Fruit fly (Drosophila melanogaster) whole organism, embryonic: ENCODE results near the gene CG18766.

Experiments
- BEAF-32 ChIP-seq: fragments of 200-800 bp; sonication (Bioruptor generic); optimal IDR thresholded peaks from 3 replicates; lab custom pipeline; 2017; ENCODE audit warnings: missing biosample characterization, missing genetic modification characterization, mild to moderate bottlenecking, moderate library complexity, missing genetic modification reagents
- CG13123 ChIP-seq: fragments of 200-800 bp; sonication (Bioruptor generic); optimal IDR thresholded peaks from 2 replicates; lab custom pipeline; 2016; ENCODE audit warnings: missing biosample characterization, missing genetic modification characterization
- CG1529 ChIP-seq: fragments of 200-800 bp; sonication (Bioruptor generic); optimal IDR thresholded peaks from 3 replicates; lab custom pipeline; 2018; ENCODE audit warnings: missing biosample characterization, missing genetic modification characterization
- CG15479 ChIP-seq: fragments of 200-800 bp; sonication (Bioruptor generic); optimal IDR thresholded peaks from 3 replicates; lab custom pipeline; 2019; ENCODE audit warnings: missing biosample characterization, mild to moderate bottlenecking, missing genetic modification characterization, moderate library complexity
- CG17359 ChIP-seq: fragments of 200-800 bp; sonication (Bioruptor generic); optimal IDR thresholded peaks from 3 replicates; lab custom pipeline; 2018; ENCODE audit warnings: missing biosample characterization, mild to moderate bottlenecking, missing genetic modification characterization, moderate library complexity
- CG34224 ChIP-seq: fragments of 200-800 bp; sonication (Bioruptor generic); IDR thresholded peaks from 3 replicates; pipeline ENCODE4 v1.3.6; 2022; ENCODE audit warnings: missing biosample characterization, missing genetic modification characterization; ENCODE audit not compliant: partially characterized antibody
- CG4282 ChIP-seq: fragments of 200-800 bp; sonication (Bioruptor generic); optimal IDR thresholded peaks from 2 replicates; lab custom pipeline; 2016; ENCODE audit warnings: missing biosample characterization, missing genetic modification characterization
- CG5245 ChIP-seq: fragments of 200-800 bp; sonication (Bioruptor generic); optimal IDR thresholded peaks from 3 replicates; lab custom pipeline; 2016; ENCODE audit warnings: missing biosample characterization, missing genetic modification characterization
- CG6683 ChIP-seq: fragments of 200-800 bp; sonication (Bioruptor generic); optimal IDR thresholded peaks from 2 replicates; lab custom pipeline; 2017; ENCODE audit warnings: missing biosample characterization, mild to moderate bottlenecking, missing genetic modification characterization, missing genetic modification reagents
- CG7745 ChIP-seq: fragments of 200-800 bp; sonication (Bioruptor generic); optimal IDR thresholded peaks from 2 replicates; lab custom pipeline; 2018; ENCODE audit warnings: missing biosample characterization, mild to moderate bottlenecking, missing genetic modification characterization, moderate library complexity
- CG8388 ChIP-seq: fragments of 200-800 bp; sonication (Bioruptor generic); optimal IDR thresholded peaks from 2 replicates; lab custom pipeline; 2019; ENCODE audit warnings: missing biosample characterization, mild to moderate bottlenecking, missing genetic modification characterization, moderate library complexity
- CG9876 ChIP-seq: fragments of 200-800 bp; sonication (Bioruptor generic); optimal IDR thresholded peaks from 2 replicates; lab custom pipeline; 2016; ENCODE audit warnings: missing biosample characterization, missing genetic modification characterization
- CTCF ChIP-seq: fragments of 200-800 bp; sonication (Bioruptor generic); optimal IDR thresholded peaks from 2 replicates; lab custom pipeline; 2017; ENCODE audit warnings: missing biosample characterization, mild to moderate bottlenecking, missing genetic modification characterization, moderate library complexity
- Dad ChIP-seq: fragments of 200-800 bp; sonication (Bioruptor generic); optimal IDR thresholded peaks from 3 replicates; lab custom pipeline; 2016; ENCODE audit warnings: missing biosample characterization, missing genetic modification characterization
- Dek ChIP-seq: fragments of 200-800 bp; sonication (Bioruptor generic); optimal IDR thresholded peaks from 3 replicates; lab custom pipeline; 2019; ENCODE audit warnings: missing biosample characterization, mild to moderate bottlenecking, missing genetic modification characterization, moderate library complexity
- E2f2 ChIP-seq: fragments of 200-800 bp; sonication (Bioruptor generic); IDR thresholded peaks from 2 replicates; pipeline ENCODE4 v1.3.6; 2022; ENCODE audit warnings: missing biosample characterization, missing genetic modification characterization
- Gsc ChIP-seq: fragments of 200-800 bp; sonication (Bioruptor generic); IDR thresholded peaks from 2 replicates; pipeline ENCODE4 v1.3.6; 2022; ENCODE audit warnings: missing biosample characterization, missing genetic modification characterization
- HmgD ChIP-seq: fragments of 200-800 bp; sonication (Bioruptor generic); optimal IDR thresholded peaks from 3 replicates; lab custom pipeline; 2016; ENCODE audit warnings: missing biosample characterization, missing genetic modification characterization
- MBD-R2 ChIP-seq: fragments of 200-800 bp; sonication (Bioruptor generic); IDR thresholded peaks from 2 replicates; pipeline ENCODE4 v1.3.6; 2022; ENCODE audit warnings: missing biosample characterization, missing genetic modification characterization
- Nf-YA ChIP-seq: fragments of 200-800 bp; sonication (Bioruptor generic); IDR thresholded peaks from 2 replicates; pipeline ENCODE4 v1.3.6; 2022; ENCODE audit warnings: missing biosample characterization, missing genetic modification characterization
- Tbp ChIP-seq: fragments of >200 bp; optimal IDR thresholded peaks from 2 replicates; lab custom pipeline; 2018; ENCODE audit warnings: missing biosample characterization, missing genetic modification characterization
- ato ChIP-seq: fragments of 200-800 bp; sonication (Bioruptor generic); IDR thresholded peaks from 2 replicates; pipeline ENCODE4 v1.3.6; 2022; ENCODE audit warnings: missing biosample characterization, missing genetic modification characterization; ENCODE audit not compliant: partially characterized antibody
- az2 ChIP-seq: fragments of 200-800 bp; sonication (Bioruptor generic); optimal IDR thresholded peaks from 3 replicates; lab custom pipeline; 2016; ENCODE audit warnings: missing biosample characterization, missing genetic modification characterization
- bbx ChIP-seq: fragments of 200-800 bp; sonication (Bioruptor generic); IDR thresholded peaks from 2 replicates; pipeline ENCODE4 v1.3.6; 2022; ENCODE audit warnings: missing biosample characterization, missing genetic modification characterization; ENCODE audit not compliant: partially characterized antibody
- btn ChIP-seq: fragments of 200-800 bp; sonication (Bioruptor generic); optimal IDR thresholded peaks from 2 replicates; lab custom pipeline; 2016; ENCODE audit warnings: missing biosample characterization, missing genetic modification characterization
- croc ChIP-seq: fragments of 200-800 bp; sonication (Bioruptor generic); conservative IDR thresholded peaks from 3 replicates; pipeline ENCODE4 v1.3.6; 2022; ENCODE audit warnings: missing biosample characterization, missing genetic modification characterization
- dimm ChIP-seq: fragments of 200-800 bp; sonication (Bioruptor generic); IDR thresholded peaks from 2 replicates; pipeline ENCODE4 v1.3.6; 2022; ENCODE audit warnings: missing biosample characterization, missing genetic modification characterization
- dmrt11E ChIP-seq: fragments of 200-800 bp; sonication (Bioruptor generic); optimal IDR thresholded peaks from 3 replicates; lab custom pipeline; 2018; ENCODE audit warnings: missing biosample characterization, mild to moderate bottlenecking, missing genetic modification characterization, moderate library complexity
- dmrt99B ChIP-seq: fragments of 200-800 bp; sonication (Bioruptor generic); optimal IDR thresholded peaks from 2 replicates; lab custom pipeline; 2018; ENCODE audit warnings: missing biosample characterization, mild to moderate bottlenecking, missing genetic modification characterization, moderate library complexity
- esg ChIP-seq: fragments of 200-800 bp; sonication (Bioruptor generic); conservative IDR thresholded peaks from 2 replicates; pipeline ENCODE4 v1.3.6; 2022; ENCODE audit warnings: missing biosample characterization, missing genetic modification characterization
- fd102C ChIP-seq: fragments of 200-800 bp; sonication (Bioruptor generic); optimal IDR thresholded peaks from 2 replicates; lab custom pipeline; 2018; ENCODE audit warnings: missing biosample characterization, mild to moderate bottlenecking, missing genetic modification characterization, moderate library complexity
- fu2 ChIP-seq: fragments of 200-800 bp; sonication (Bioruptor generic); optimal IDR thresholded peaks from 2 replicates; lab custom pipeline; 2016; ENCODE audit warnings: missing biosample characterization, missing genetic modification characterization
- gro ChIP-seq: fragments of 200-800 bp; sonication (Bioruptor generic); optimal IDR thresholded peaks from 2 replicates; lab custom pipeline; 2016; ENCODE audit warnings: missing biosample characterization, missing genetic modification characterization
- jigr1 ChIP-seq: fragments of 200-800 bp; sonication (Bioruptor generic); IDR thresholded peaks from 3 replicates; pipeline ENCODE4 v1.3.6; 2022; ENCODE audit warnings: missing biosample characterization, missing genetic modification characterization
- maf-S ChIP-seq: fragments of 200-800 bp; sonication (Bioruptor generic); optimal IDR thresholded peaks from 2 replicates; lab custom pipeline; 2016; ENCODE audit warnings: missing biosample characterization, missing genetic modification characterization
- oc ChIP-seq: fragments of 200-800 bp; sonication (Bioruptor generic); optimal IDR thresholded peaks from 2 replicates; lab custom pipeline; 2018; ENCODE audit warnings: missing biosample characterization, mild to moderate bottlenecking, missing genetic modification characterization, moderate library complexity
- pita ChIP-seq: fragments of 200-800 bp; sonication (Bioruptor generic); optimal IDR thresholded peaks from 2 replicates; lab custom pipeline; 2017; ENCODE audit warnings: missing biosample characterization, mild to moderate bottlenecking, missing genetic modification characterization
- run ChIP-seq: fragments of 200-800 bp; sonication (Bioruptor generic); optimal IDR thresholded peaks from 3 replicates; lab custom pipeline; 2018; ENCODE audit warnings: missing biosample characterization, mild to moderate bottlenecking, missing genetic modification characterization
- sc ChIP-seq, 3 experiments: fragments of >200 bp in 2 of 3; fragments of 200-800 bp in 1 of 3; sonication (Bioruptor generic) in 1 of 3; optimal IDR thresholded peaks; 2 replicates in 2 of 3; 3 replicates in 1 of 3; lab custom pipeline; 2017; ENCODE audit warnings: mild to moderate bottlenecking in 1 of 3, missing biosample characterization in 1 of 3, missing genetic modification characterization in 1 of 3, missing genetic modification reagents in 1 of 3
- slou ChIP-seq: fragments of 200-800 bp; sonication (Bioruptor generic); optimal IDR thresholded peaks from 3 replicates; lab custom pipeline; 2016; ENCODE audit warnings: missing biosample characterization, missing genetic modification characterization
- sna ChIP-seq: fragments of 200-800 bp; sonication (Bioruptor generic); IDR thresholded peaks from 2 replicates; pipeline ENCODE4 v1.3.6; 2022; ENCODE audit warnings: missing biosample characterization, missing genetic modification characterization; ENCODE audit not compliant: partially characterized antibody
- sqz ChIP-seq: fragments of 200-800 bp; sonication (Bioruptor generic); optimal IDR thresholded peaks from 3 replicates; lab custom pipeline; 2018; ENCODE audit warnings: missing biosample characterization, mild to moderate bottlenecking, missing genetic modification characterization
- sug ChIP-seq: fragments of 200-800 bp; optimal IDR thresholded peaks from 2 replicates; lab custom pipeline; 2019; ENCODE audit warnings: missing biosample characterization, mild to moderate bottlenecking, missing genetic modification characterization, moderate library complexity
- tup ChIP-seq: fragments of 200-800 bp; sonication (Bioruptor generic); optimal IDR thresholded peaks from 2 replicates; lab custom pipeline; 2016; ENCODE audit warnings: missing biosample characterization, mild to moderate bottlenecking, missing genetic modification characterization, moderate library complexity
- unc-4 ChIP-seq: fragments of 200-800 bp; sonication (Bioruptor generic); IDR thresholded peaks from 2 replicates; pipeline ENCODE4 v1.3.6; 2022; ENCODE audit warnings: missing biosample characterization, missing genetic modification characterization; ENCODE audit not compliant: partially characterized antibody
- unpg ChIP-seq: fragments of 200-800 bp; sonication (Bioruptor generic); optimal IDR thresholded peaks from 3 replicates; lab custom pipeline; 2018; ENCODE audit warnings: missing biosample characterization, mild to moderate bottlenecking, missing genetic modification characterization, moderate library complexity
- vvl ChIP-seq: fragments of 200-800 bp; sonication (Bioruptor generic); IDR thresholded peaks from 2 replicates; pipeline ENCODE4 v1.3.6; 2022; ENCODE audit warnings: missing biosample characterization, missing genetic modification characterization
- zfh1 ChIP-seq: fragments of 200-800 bp; sonication (Bioruptor generic); IDR thresholded peaks from 3 replicates; pipeline ENCODE4 v1.3.6; 2022; ENCODE audit warnings: missing biosample characterization, missing genetic modification characterization

Gene CG18766

DNA sequence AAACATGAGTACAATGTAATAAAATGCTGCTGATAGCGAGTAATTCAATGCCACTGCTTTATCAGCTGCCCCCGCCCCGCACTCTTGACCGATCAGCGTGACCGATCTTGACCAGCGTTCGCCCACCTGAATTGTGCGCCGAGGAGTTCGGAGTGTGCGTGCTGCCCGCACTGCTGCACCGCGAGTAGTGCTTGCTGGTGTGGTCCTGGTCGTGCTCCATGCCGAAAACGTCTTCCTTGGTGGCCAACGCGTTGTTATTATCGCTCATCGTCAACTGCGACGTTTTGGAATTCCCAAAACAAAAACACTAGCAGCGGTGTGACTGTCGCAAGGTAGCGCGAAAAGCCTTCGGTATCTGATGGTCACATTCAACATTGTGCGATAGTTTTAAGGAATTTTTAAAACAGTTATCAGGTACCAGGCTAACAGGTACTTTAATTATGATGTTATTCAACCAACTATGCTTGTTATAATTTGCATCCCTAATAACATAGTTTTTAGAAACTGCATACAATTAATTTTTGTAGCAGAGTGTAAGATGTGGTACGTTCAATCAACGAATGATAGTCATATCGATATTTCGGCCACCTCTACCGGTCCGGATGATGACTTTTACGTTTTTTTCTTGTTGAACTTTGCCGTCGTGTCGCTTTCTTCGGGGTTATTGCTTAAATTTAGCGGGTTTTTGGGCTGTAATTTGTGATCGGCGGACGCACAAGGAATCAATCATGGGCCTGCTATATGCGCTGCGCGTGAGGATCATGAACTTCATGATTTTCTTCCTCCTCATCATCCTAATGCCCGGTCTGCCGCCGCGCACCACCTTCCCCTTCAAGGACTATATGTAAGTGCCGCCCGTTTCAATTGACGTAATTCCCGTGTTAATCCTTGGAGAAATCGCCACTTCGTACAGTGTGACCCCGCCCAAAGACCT, 43.4 kb upstream of the CG18766 start, which contains the start of the genes bigmax and Hmu (continued):
- peak; percentile 86 for TF ChIP-seq Dad
- no peak for TF ChIP-seq btn (GFP tag; lab: Kevin White, UChicago)
- TF ChIP-seq az2 (GFP tag; lab: Kevin White, UChicago): peak; percentile 77
- no peak for TF ChIP-seq Gsc (GFP tag; lab: Robert Waterston, UW)
- TF ChIP-seq gro: peak; percentile 91
- TF ChIP-seq fu2 (GFP tag; lab: Kevin White, UChicago): peak; percentile 87
- peak; percentile 93 for TF ChIP-seq CG9876
- peak; percentile 92 for TF ChIP-seq vvl (GFP tag; lab: Robert Waterston, UW)
- peak; percentile 74; the same call in 2 of the 3 replicates for TF ChIP-seq jigr1 (GFP tag; lab: Robert Waterston, UW)
- peak; percentile 61 for TF ChIP-seq esg (GFP tag; lab: Robert Waterston, UW)
- TF ChIP-seq fd102C (GFP tag; lab: Kevin White, UChicago): no peak
- TF ChIP-seq CG6683 (GFP tag; lab: Kevin White, UChicago): peak; percentile 62
- TF ChIP-seq CTCF (GFP tag; lab: Kevin White, UChicago): peak; percentile 57
- no peak for TF ChIP-seq Tbp (GFP tag; lab: Kevin White, UChicago)
- no peak for TF ChIP-seq pita
- TF ChIP-seq CG13123: peak; percentile 82
- peak; percentile 53 for TF ChIP-seq CG5245 (GFP tag; lab: Kevin White, UChicago)
- TF ChIP-seq sug (tag; lab: Kevin White, UChicago): peak; percentile 83
- TF ChIP-seq tup (GFP tag; lab: Kevin White, UChicago): peak; percentile 16
- no peak for TF ChIP-seq CG15479 (GFP tag; lab: Kevin White, UChicago)
- no peak for TF ChIP-seq CG7745 (tag; lab: Kevin White, UChicago)
- peak; percentile 97 for TF ChIP-seq sna (GFP tag; lab: Robert Waterston, UW)
- peak; percentile 15; the same call in 1 of the 2 replicates for TF ChIP-seq dimm (GFP tag; lab: Robert Waterston, UW)
- peak; percentile 72 for TF ChIP-seq dmrt11E (tag; lab: Kevin White, UChicago)
- TF ChIP-seq run (tag; lab: Kevin White, UChicago): peak; percentile 14
- peak; percentile 79 for TF ChIP-seq HmgD
- peak; percentile 82 for TF ChIP-seq unpg (GFP tag; lab: Kevin White, UChicago)
- TF ChIP-seq Dek (tag; lab: Kevin White, UChicago): peak; percentile 78
- TF ChIP-seq oc: peak; percentile 73
- peak; percentile 51; the same call in 1 of the 2 replicates for TF ChIP-seq ato (GFP tag; lab: Robert Waterston, UW)
- peak; percentile 88 for TF ChIP-seq bbx (GFP tag; lab: Robert Waterston, UW)
- peak; percentile 61 for TF ChIP-seq E2f2 (GFP tag; lab: Robert Waterston, UW)
- peak; percentile 83 for TF ChIP-seq sqz (GFP tag; lab: Kevin White, UChicago)
- TF ChIP-seq dmrt99B: peak; percentile 66
- peak; percentile 41 for TF ChIP-seq CG1529 (GFP tag; lab: Kevin White, UChicago)
- TF ChIP-seq CG4282 (GFP tag; lab: Kevin White, UChicago): peak; percentile 78
- peak; percentile 94 for TF ChIP-seq CG34224
- TF ChIP-seq sc (optimal IDR thresholded peaks at IDR 0.05; lab: Kevin White, UChicago): no peak
- TF ChIP-seq sc (GFP tag; optimal IDR thresholded peaks at IDR 0.05; lab: Kevin White, UChicago): peak; percentile 3
- peak; percentile 45; the same call in 1 of the 2 replicates for TF ChIP-seq Nf-YA (GFP tag; lab: Robert Waterston, UW)
- TF ChIP-seq unc-4 (GFP tag; lab: Robert Waterston, UW): peak; percentile 98
- TF ChIP-seq CG17359 (tag; lab: Kevin White, UChicago): peak; percentile 81
- peak; percentile 46 for TF ChIP-seq croc (GFP tag; lab: Robert Waterston, UW)
- peak; percentile 88; the same call in 1 of the 2 replicates for TF ChIP-seq MBD-R2 (GFP tag; lab: Robert Waterston, UW)
- TF ChIP-seq slou (GFP tag; lab: Kevin White, UChicago): peak; percentile 63
- TF ChIP-seq zfh1 (GFP tag; lab: Robert Waterston, UW): peak; percentile 81
- TF ChIP-seq CG8388: peak; percentile 74
- peak; percentile 99 for TF ChIP-seq BEAF-32 (GFP tag; lab: Kevin White, UChicago)
- peak; percentile 84 for TF ChIP-seq maf-S
